Worm (Caenorhabditis elegans) whole organism, midembryonic: ENCODE measurements around the gene str-35.
"Not testable (repeated sequence)": the region's sequence is repeated elsewhere in the genome, so short reads cannot be mapped to it uniquely, and the experiment has no call there.

Experiments
- T22C8.4 ChIP-seq: fragments of 200-800 bp; sonication (Bioruptor generic); IDR thresholded peaks from 2 replicates; pipeline ENCODE4 v1.3.6; 2022; ENCODE audit warnings: missing genetic modification characterization, missing compliant biosample characterization
- cog-1 ChIP-seq: sonication (generic microtip); optimal IDR thresholded peaks from 2 replicates; lab custom pipeline; 2016; ENCODE audit warnings: missing genetic modification characterization, missing compliant biosample characterization
- flt-1 ChIP-seq: fragments of 200-800 bp; sonication (Bioruptor generic); IDR thresholded peaks from 2 replicates; pipeline ENCODE4 v1.3.6; 2022; ENCODE audit warnings: missing genetic modification characterization, missing compliant biosample characterization
- klf-2 ChIP-seq: fragments of 200-800 bp; sonication (Bioruptor generic); conservative IDR thresholded peaks from 2 replicates; pipeline ENCODE4 v1.3.6; 2022; ENCODE audit warnings: missing genetic modification reagents, missing genetic modification characterization, missing compliant biosample characterization
- med-1 ChIP-seq: sonication (generic microtip); optimal IDR thresholded peaks from 2 replicates; lab custom pipeline; 2017; ENCODE audit warnings: missing genetic modification characterization, mild to moderate bottlenecking, missing compliant biosample characterization, antibody characterized with exemption, missing genetic modification reagents; ENCODE audit not compliant: insufficient read depth
- ref-1 ChIP-seq: fragments of 200-800 bp; sonication (Bioruptor generic); conservative IDR thresholded peaks from 2 replicates; pipeline ENCODE4 v1.3.6; 2022; ENCODE audit warnings: missing genetic modification reagents, missing genetic modification characterization, missing compliant biosample characterization
- tab-1 ChIP-seq: fragments of 200-800 bp; sonication (Bioruptor generic); IDR thresholded peaks from 2 replicates; pipeline ENCODE4 v1.3.6; 2022; ENCODE audit warnings: missing genetic modification characterization, missing compliant biosample characterization
- ztf-23 ChIP-seq: fragments of 200-800 bp; sonication (Bioruptor generic); IDR thresholded peaks from 2 replicates; pipeline ENCODE4 v1.3.6; 2022; ENCODE audit warnings: missing genetic modification reagents, missing genetic modification characterization, missing compliant biosample characterization
- ztf-29 ChIP-seq: fragments of 200-800 bp; sonication (Bioruptor generic); IDR thresholded peaks from 2 replicates; pipeline ENCODE4 v1.3.6; 2022; ENCODE audit warnings: missing genetic modification reagents, missing genetic modification characterization, missing compliant biosample characterization

str-35 gene

DNA sequence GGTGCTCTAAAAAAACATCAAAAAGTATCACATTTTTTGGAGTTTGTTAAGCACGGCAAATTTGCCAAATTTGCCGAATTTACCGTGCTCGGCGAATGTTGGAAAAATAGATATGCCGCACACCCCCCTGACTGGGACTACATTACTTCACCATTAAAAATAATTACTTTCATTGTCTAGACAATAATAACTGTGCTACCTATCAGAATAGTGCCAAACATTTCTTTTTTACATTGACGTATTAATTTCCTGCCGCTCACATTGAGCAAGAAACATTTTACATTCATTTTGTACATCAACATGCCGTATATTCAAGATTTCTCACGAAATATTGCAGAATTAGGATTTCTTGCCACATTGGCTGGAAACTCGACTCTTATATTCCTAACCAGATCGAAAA, at the start of gene str-35:
Gene str-35, plus strand, starts transcription at position 301 of the 400 bp plus-strand sequence.
- not testable (repeated sequence) for TF ChIP-seq klf-2 (GFP tag; lab: Robert Waterston, UW); T22C8.4 (GFP tag; lab: Robert Waterston, UW); ref-1

DNA sequence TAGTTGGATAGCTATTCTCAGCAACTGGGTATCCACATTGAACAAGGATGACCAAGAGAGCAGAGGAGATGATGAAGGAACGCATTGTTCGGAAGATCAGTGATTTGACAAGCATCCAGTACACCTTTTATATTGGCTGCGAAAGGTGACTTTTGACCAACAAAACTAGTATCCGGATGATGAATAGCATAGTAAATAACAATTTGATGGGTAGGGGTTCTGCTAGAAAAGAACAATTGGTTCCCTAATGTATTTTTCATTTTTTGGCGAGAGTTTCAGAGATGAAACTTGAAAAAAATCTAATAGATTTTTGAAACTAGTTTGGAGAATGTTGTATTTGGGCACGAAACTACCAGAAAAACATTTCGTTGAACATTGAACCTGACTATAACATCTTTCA, 46.4 kb upstream of the str-35 start, which contains the start of gene Y47D7A.11:
Gene Y47D7A.11, minus strand, starts transcription at position 101 of the 400 bp plus-strand sequence.
- no peak for TF ChIP-seq ztf-29 (GFP tag; lab: Robert Waterston, UW)
- TF ChIP-seq ztf-23 (GFP tag; lab: Robert Waterston, UW): no peak
- TF ChIP-seq klf-2 (GFP tag; lab: Robert Waterston, UW): no peak
- no peak for TF ChIP-seq cog-1 (tag; lab: Kevin White, UChicago)
- TF ChIP-seq tab-1 (GFP tag; lab: Robert Waterston, UW): no peak
- no peak for TF ChIP-seq T22C8.4 (GFP tag; lab: Robert Waterston, UW)
- TF ChIP-seq med-1 (GFP tag; lab: Kevin White, UChicago): no peak
- TF ChIP-seq ref-1: no peak
- TF ChIP-seq flt-1 (GFP tag; lab: Robert Waterston, UW): no peak

- no peak for TF ChIP-seq ztf-23 (GFP tag; lab: Robert Waterston, UW)
- no peak for TF ChIP-seq ref-1
- TF ChIP-seq flt-1 (GFP tag; lab: Robert Waterston, UW): no peak
- TF ChIP-seq ztf-29 (GFP tag; lab: Robert Waterston, UW): no peak
- no peak for TF ChIP-seq klf-2 (GFP tag; lab: Robert Waterston, UW)
- TF ChIP-seq cog-1 (tag; lab: Kevin White, UChicago): no peak
- no peak for TF ChIP-seq med-1 (GFP tag; lab: Kevin White, UChicago)
- TF ChIP-seq tab-1 (GFP tag; lab: Robert Waterston, UW): no peak
- no peak for TF ChIP-seq T22C8.4 (GFP tag; lab: Robert Waterston, UW)
These were observed 45.1 kb upstream of the str-35 start, which contains the start of gene Y47D7A.12 for ce11 chrV:4429576-4429975. Gene Y47D7A.12, minus strand, starts transcription at chrV:4429676.

- TF ChIP-seq med-1 (GFP tag; lab: Kevin White, UChicago) (no peak), flt-1 (GFP tag; lab: Robert Waterston, UW) (0 out of 2 replicates have a peak, but pooled peaks have one; percentile 39)
These were observed 41.8 kb upstream of the str-35 start, which contains the start of gene Y47D7A.15 for ce11 chrV:4432783-4433237. Gene Y47D7A.15, minus strand, starts transcription at chrV:4433187.

DNA sequence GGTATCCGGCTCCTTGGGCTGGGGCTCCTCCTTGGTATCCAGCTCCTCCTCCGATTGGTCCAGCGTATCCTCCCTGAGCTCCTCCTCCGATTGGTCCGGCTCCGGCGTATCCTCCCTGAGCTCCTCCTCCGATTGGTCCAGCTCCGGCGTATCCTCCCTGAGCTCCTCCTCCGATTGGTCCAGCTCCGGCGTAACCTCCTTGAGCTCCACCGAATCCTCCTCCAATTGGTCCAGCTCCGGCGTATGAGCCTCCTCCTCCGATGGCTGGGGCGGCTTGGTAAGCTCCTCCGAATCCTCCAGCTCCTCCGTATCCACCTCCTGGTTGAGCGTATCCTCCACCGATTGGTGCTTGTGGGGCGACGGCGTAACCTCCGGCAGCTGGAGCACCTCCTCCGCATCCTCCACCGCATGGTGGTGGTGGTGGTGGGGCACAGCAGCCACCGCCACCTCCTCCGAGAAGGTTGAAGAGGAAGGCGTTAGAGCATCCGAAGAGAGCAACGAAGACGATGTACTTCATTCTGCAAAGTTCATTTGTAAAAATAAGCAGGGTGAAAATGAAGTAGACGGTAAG, 39.1 kb upstream of the str-35 start, which contains the start of gene Y47D7A.13:
Gene Y47D7A.13, minus strand, starts transcription at position 517 of the 571 bp plus-strand sequence.
- no peak for TF ChIP-seq ref-1
- TF ChIP-seq cog-1 (tag; lab: Kevin White, UChicago): no peak
- no peak for TF ChIP-seq med-1 (GFP tag; lab: Kevin White, UChicago)
- TF ChIP-seq T22C8.4 (GFP tag; lab: Robert Waterston, UW): no peak
- TF ChIP-seq klf-2 (GFP tag; lab: Robert Waterston, UW): no peak
- no peak for TF ChIP-seq tab-1 (GFP tag; lab: Robert Waterston, UW)
- no peak for TF ChIP-seq ztf-29 (GFP tag; lab: Robert Waterston, UW)
- no peak for TF ChIP-seq ztf-23 (GFP tag; lab: Robert Waterston, UW)
- TF ChIP-seq flt-1 (GFP tag; lab: Robert Waterston, UW): no peak

ce11 chrV:4437215-4437614, 37.4 kb upstream of the str-35 start:
- TF ChIP-seq med-1 (GFP tag; lab: Kevin White, UChicago) (no peak), tab-1 (GFP tag; lab: Robert Waterston, UW) (no peak), klf-2 (GFP tag; lab: Robert Waterston, UW) (no peak), cog-1 (tag; lab: Kevin White, UChicago) (no peak), ref-1 (no peak), ztf-23 (GFP tag; lab: Robert Waterston, UW) (no peak)

ce11 chrV:4442749-4443381, 31.8 kb upstream of the str-35 start, which contains the start of gene rft-1:
Gene rft-1, minus strand, starts transcription at chrV:4443223.
- TF ChIP-seq T22C8.4 (GFP tag; lab: Robert Waterston, UW) (no peak), tab-1 (GFP tag; lab: Robert Waterston, UW) (no peak), med-1 (GFP tag; lab: Kevin White, UChicago) (no peak), cog-1 (tag; lab: Kevin White, UChicago) (no peak), klf-2 (GFP tag; lab: Robert Waterston, UW) (no peak)

DNA sequence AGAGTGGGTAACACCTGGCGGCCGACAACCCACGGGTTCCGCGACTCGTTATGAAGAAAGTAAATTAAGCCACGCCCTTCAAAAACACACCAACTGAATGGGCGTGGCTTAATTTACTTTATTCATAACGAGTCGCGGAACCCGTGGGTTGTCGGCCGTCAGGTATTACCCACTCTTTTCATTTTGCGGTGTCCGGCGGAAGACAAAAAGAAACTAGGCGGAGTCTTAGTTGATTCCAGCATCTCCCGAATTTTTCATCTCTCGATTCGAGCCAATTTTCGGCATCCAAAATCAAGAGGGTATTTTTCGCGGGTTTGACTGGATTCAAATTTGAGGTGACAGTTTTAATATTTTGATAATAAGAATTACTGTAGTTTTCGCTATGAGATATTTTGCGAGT, 27.0 kb upstream of the str-35 start:
- TF ChIP-seq ref-1 (no peak), med-1 (GFP tag; lab: Kevin White, UChicago) (no peak), ztf-23 (GFP tag; lab: Robert Waterston, UW) (no peak), T22C8.4 (GFP tag; lab: Robert Waterston, UW) (no peak), klf-2 (GFP tag; lab: Robert Waterston, UW) (no peak), tab-1 (GFP tag; lab: Robert Waterston, UW) (no peak), cog-1 (tag; lab: Kevin White, UChicago) (no peak), flt-1 (GFP tag; lab: Robert Waterston, UW) (no peak), ztf-29 (GFP tag; lab: Robert Waterston, UW) (no peak)

DNA sequence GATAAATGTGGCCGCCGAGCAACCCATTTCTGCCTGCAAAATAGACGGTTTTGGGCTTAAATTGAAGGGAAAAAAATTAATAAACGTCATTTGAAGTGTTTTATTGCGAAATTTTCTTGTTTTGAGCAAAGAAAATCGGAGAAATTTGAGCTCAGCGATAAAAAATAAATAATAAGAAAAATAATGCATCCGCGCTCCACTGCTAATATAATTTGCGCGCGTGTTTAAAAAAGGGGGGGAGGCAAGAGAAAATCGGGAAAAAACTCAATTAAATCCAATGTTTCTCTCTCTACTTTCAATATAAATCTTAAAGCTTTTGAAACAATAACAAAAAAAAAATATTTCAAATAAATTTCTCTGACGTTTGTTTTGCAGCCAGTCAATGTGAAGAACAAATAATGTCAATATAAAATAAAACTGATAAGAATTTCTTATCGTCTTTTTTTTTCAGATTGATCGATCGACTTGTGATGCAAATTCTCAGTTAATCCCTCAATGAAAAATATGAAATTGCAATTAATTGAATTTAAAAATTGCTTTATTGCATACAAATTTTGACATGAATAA, 24.0 kb upstream of the str-35 start, which contains the start of gene rft-2:
Gene rft-2, minus strand, starts transcription at position 41 of the 567 bp plus-strand sequence.
- TF ChIP-seq cog-1 (tag; lab: Kevin White, UChicago) (no peak), ztf-23 (GFP tag; lab: Robert Waterston, UW) (no peak), klf-2 (GFP tag; lab: Robert Waterston, UW) (no peak), ref-1 (no peak), T22C8.4 (GFP tag; lab: Robert Waterston, UW) (no peak)
